Fruit fly (Drosophila melanogaster): ENCODE results near the gene ppk20.

DNA sequence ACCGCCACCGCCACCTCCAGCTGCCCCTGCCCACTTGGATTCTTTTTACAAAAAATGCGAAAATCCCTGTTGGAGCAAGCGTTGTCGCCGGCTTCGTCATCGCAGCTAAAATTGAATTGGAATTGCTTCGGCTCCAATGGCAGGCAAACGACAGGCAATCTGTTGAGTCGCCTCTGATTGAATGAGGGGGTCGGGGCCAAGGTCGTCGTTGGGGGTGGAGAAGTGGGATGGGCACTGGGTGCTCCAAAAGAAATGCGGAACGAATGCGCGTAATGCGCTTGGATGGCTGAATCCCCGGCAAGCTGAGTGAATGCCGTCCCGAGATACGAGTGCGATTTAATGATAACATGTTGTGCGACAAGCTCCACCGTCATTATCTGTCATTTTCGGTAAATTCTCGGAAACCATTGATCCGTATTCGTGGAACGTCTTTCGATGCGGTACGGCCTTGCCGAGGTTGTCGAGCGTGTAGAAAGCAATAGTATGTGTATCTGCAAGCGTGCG lies 50.9 kb downstream of the ppk20 start:
- no peak for TF ChIP-seq fd96Ca (GFP tag; IDR thresholded peaks at IDR 0.05)
- no peak for TF ChIP-seq EcR (GFP tag; optimal IDR thresholded peaks at IDR 0.05)
- no peak for TF ChIP-seq CG34367 (tag; optimal IDR thresholded peaks at IDR 0.05)
- no peak for TF ChIP-seq CG8159 (tag; optimal IDR thresholded peaks at IDR 0.05)
- no peak for TF ChIP-seq CG12605 (GFP tag; IDR thresholded peaks at IDR 0.05)
- TF ChIP-seq CG15710 (tag; optimal IDR thresholded peaks at IDR 0.05) = no peak
- no peak for TF ChIP-seq Pif1A (GFP tag; optimal IDR thresholded peaks at IDR 0.05)
- TF ChIP-seq CG13204 (GFP tag; optimal IDR thresholded peaks at IDR 0.05) = no peak
- TF ChIP-seq CG4496 (GFP tag; IDR thresholded peaks at IDR 0.05) = no peak
